Worm (Caenorhabditis elegans) whole organism, mixed stage, embryonic: ENCODE results near the gene F53F4.12.
A peak's percentile ranks its signal among the peaks of the same experiment; 100 is the strongest.

Experiments used
- M03D4.4 ChIP-seq: sonication (generic microtip); optimal IDR thresholded peaks from 2 replicates; lab custom pipeline; 2017; ENCODE audit warnings: mild to moderate bottlenecking, missing genetic modification characterization, missing compliant biosample characterization
- bed-3 ChIP-seq: fragments of 200-800 bp; sonication (Bioruptor generic); optimal IDR thresholded peaks from 3 replicates; lab custom pipeline; 2018; ENCODE audit warnings: mild to moderate bottlenecking, missing genetic modification characterization, moderate library complexity, missing compliant biosample characterization
- ceh-39 ChIP-seq: fragments of 150-350 bp; optimal IDR thresholded peaks from 2 replicates; lab custom pipeline; 2014; ENCODE audit warnings: missing biosample characterization, missing genetic modification characterization
- ceh-43 ChIP-seq: fragments of 200-800 bp; sonication (Bioruptor generic); optimal IDR thresholded peaks from 2 replicates; lab custom pipeline; 2018; ENCODE audit warnings: mild to moderate bottlenecking, missing genetic modification characterization, moderate library complexity, missing compliant biosample characterization
- ceh-83 ChIP-seq: fragments of 200-800 bp; sonication (Bioruptor generic); optimal IDR thresholded peaks from 2 replicates; lab custom pipeline; 2018; ENCODE audit warnings: mild to moderate bottlenecking, missing genetic modification characterization, missing compliant biosample characterization
- ces-1 ChIP-seq: fragments of 150-350 bp; optimal IDR thresholded peaks from 2 replicates; lab custom pipeline; 2014; ENCODE audit warnings: missing biosample characterization, missing genetic modification reagents, missing genetic modification characterization
- cnd-1 ChIP-seq: fragments of 200-800 bp; sonication (Bioruptor generic); optimal IDR thresholded peaks from 2 replicates; lab custom pipeline; 2018; ENCODE audit warnings: mild to moderate bottlenecking, missing genetic modification characterization, missing compliant biosample characterization
- drap-1 ChIP-seq: fragments of 200-800 bp; sonication (Bioruptor generic); optimal IDR thresholded peaks from 3 replicates; lab custom pipeline; 2018; ENCODE audit warnings: mild to moderate bottlenecking, missing genetic modification characterization, missing compliant biosample characterization
- elt-1 ChIP-seq: sonication (generic microtip); optimal IDR thresholded peaks from 2 replicates; lab custom pipeline; 2017; ENCODE audit warnings: missing genetic modification characterization, mild to moderate bottlenecking, missing compliant biosample characterization, antibody characterized with exemption, moderate library complexity, borderline replicate concordance; ENCODE audit not compliant: insufficient read depth
- elt-3 ChIP-seq: fragments of 150-350 bp; optimal IDR thresholded peaks from 2 replicates; lab custom pipeline; 2014; ENCODE audit warnings: missing biosample characterization, missing genetic modification characterization
- flh-1 ChIP-seq: fragments of 200-800 bp; sonication (Bioruptor generic); optimal IDR thresholded peaks from 2 replicates; lab custom pipeline; 2018; ENCODE audit warnings: mild to moderate bottlenecking, missing genetic modification characterization, moderate library complexity, missing compliant biosample characterization
- ham-2 ChIP-seq: fragments of 200-800 bp; sonication (Bioruptor generic); optimal IDR thresholded peaks from 2 replicates; lab custom pipeline; 2018; ENCODE audit warnings: mild to moderate bottlenecking, missing genetic modification characterization, missing compliant biosample characterization
- hlh-1 ChIP-seq: fragments of 150-350 bp; optimal IDR thresholded peaks from 2 replicates; lab custom pipeline; 2014; ENCODE audit warnings: missing biosample characterization, missing genetic modification reagents, missing genetic modification characterization
- lin-13 ChIP-seq: fragments of 150-350 bp; optimal IDR thresholded peaks from 2 replicates; lab custom pipeline; 2014; ENCODE audit warnings: missing biosample characterization, missing genetic modification characterization
- lin-32 ChIP-seq: fragments of 200-800 bp; sonication (Bioruptor generic); optimal IDR thresholded peaks from 2 replicates; lab custom pipeline; 2018; ENCODE audit warnings: mild to moderate bottlenecking, missing genetic modification characterization, missing compliant biosample characterization
- lsy-2 ChIP-seq: fragments of 150-350 bp; optimal IDR thresholded peaks from 2 replicates; lab custom pipeline; 2014; ENCODE audit warnings: missing biosample characterization, missing genetic modification characterization
- mab-5 ChIP-seq: fragments of 150-350 bp; optimal IDR thresholded peaks from 2 replicates; lab custom pipeline; 2014; ENCODE audit warnings: missing biosample characterization, missing genetic modification characterization
- mep-1 ChIP-seq: fragments of 150-350 bp; optimal IDR thresholded peaks from 2 replicates; lab custom pipeline; 2017; ENCODE audit warnings: missing biosample characterization, missing genetic modification reagents, missing genetic modification characterization, inconsistent platforms
- mls-2 ChIP-seq: sonication (generic microtip); optimal IDR thresholded peaks from 2 replicates; lab custom pipeline; 2016; ENCODE audit warnings: mild to moderate bottlenecking, missing genetic modification characterization, moderate library complexity, missing compliant biosample characterization
- nhr-12 ChIP-seq: fragments of 150-350 bp; optimal IDR thresholded peaks from 2 replicates; lab custom pipeline; 2014; ENCODE audit warnings: missing biosample characterization, missing genetic modification characterization
- nhr-2 ChIP-seq: fragments of 150-350 bp; optimal IDR thresholded peaks from 2 replicates; lab custom pipeline; 2014; ENCODE audit warnings: missing biosample characterization, missing genetic modification characterization
- nhr-237 ChIP-seq: fragments of 150-350 bp; optimal IDR thresholded peaks from 2 replicates; lab custom pipeline; 2014; ENCODE audit warnings: missing biosample characterization, missing genetic modification characterization
- nhr-28 ChIP-seq: fragments of 150-350 bp; optimal IDR thresholded peaks from 2 replicates; lab custom pipeline; 2014; ENCODE audit warnings: missing biosample characterization, missing genetic modification characterization
- nhr-76 ChIP-seq: sonication (generic microtip); optimal IDR thresholded peaks from 2 replicates; lab custom pipeline; 2017; ENCODE audit warnings: missing biosample characterization, missing genetic modification characterization
- snpc-4 ChIP-seq: fragments of 150-350 bp; optimal IDR thresholded peaks from 2 replicates; lab custom pipeline; 2014; ENCODE audit warnings: missing biosample characterization, missing genetic modification characterization
- sptf-1 ChIP-seq: sonication (generic microtip); optimal IDR thresholded peaks from 2 replicates; lab custom pipeline; 2017; ENCODE audit warnings: mild to moderate bottlenecking, missing genetic modification characterization, moderate library complexity, missing compliant biosample characterization
- unc-120 ChIP-seq: sonication (generic microtip); optimal IDR thresholded peaks from 2 replicates; lab custom pipeline; 2017; ENCODE audit warnings: missing genetic modification characterization, missing compliant biosample characterization; ENCODE audit not compliant: poor library complexity, severe bottlenecking
- unc-39 ChIP-seq: fragments of 150-350 bp; optimal IDR thresholded peaks from 2 replicates; lab custom pipeline; 2014; ENCODE audit warnings: missing biosample characterization, missing genetic modification characterization
- unc-62 ChIP-seq: fragments of 150-350 bp; optimal IDR thresholded peaks from 2 replicates; lab custom pipeline; 2014; ENCODE audit warnings: missing biosample characterization, missing genetic modification reagents, missing genetic modification characterization
- zip-8 ChIP-seq: fragments of 150-350 bp; optimal IDR thresholded peaks from 2 replicates; lab custom pipeline; 2014; ENCODE audit warnings: missing biosample characterization, missing genetic modification characterization

Gene F53F4.12

ce11 chrV:13652322-13652721 is 26.5 kb downstream of the F53F4.12 start:
- TF ChIP-seq ces-1 (GFP tag; lab: Kevin White, UChicago) (no peak), nhr-2 (tag; lab: Kevin White, UChicago) (no peak), unc-62 (GFP tag; lab: Kevin White, UChicago) (no peak), ham-2 (no peak), elt-1 (tag; lab: Kevin White, UChicago) (no peak), nhr-28 (tag; lab: Kevin White, UChicago) (no peak), snpc-4 (tag; lab: Kevin White, UChicago) (no peak), mep-1 (tag; lab: Kevin White, UChicago) (no peak), cnd-1 (tag; lab: Kevin White, UChicago) (no peak), unc-39 (no peak), nhr-12 (no peak), flh-1 (GFP tag; lab: Kevin White, UChicago) (no peak), ceh-39 (no peak), ceh-83 (GFP tag; lab: Kevin White, UChicago) (no peak), zip-8 (tag; lab: Kevin White, UChicago) (no peak)

ce11 chrV:13653713-13654393 is 28.0 kb downstream of the F53F4.12 start, which contains the start of gene lpin-1:
lpin-1 (minus strand) TSS chrV:13654129.
- TF ChIP-seq mep-1 (tag; lab: Kevin White, UChicago): no peak
- no peak for TF ChIP-seq ceh-39
- TF ChIP-seq bed-3: no peak
- no peak for TF ChIP-seq unc-120
- TF ChIP-seq mab-5 (tag; lab: Kevin White, UChicago): no peak
- TF ChIP-seq elt-1 (tag; lab: Kevin White, UChicago): no peak
- TF ChIP-seq ceh-43 (GFP tag; lab: Kevin White, UChicago): no peak
- no peak for TF ChIP-seq lin-13 (tag; lab: Kevin White, UChicago)
- no peak for TF ChIP-seq unc-39
- no peak for TF ChIP-seq zip-8 (tag; lab: Kevin White, UChicago)
- no peak for TF ChIP-seq mls-2 (tag; lab: Kevin White, UChicago)
- TF ChIP-seq M03D4.4: no peak
- TF ChIP-seq nhr-237 (tag; lab: Kevin White, UChicago): no peak
- TF ChIP-seq ham-2: no peak

- no peak for TF ChIP-seq nhr-2 (tag; lab: Kevin White, UChicago)
- no peak for TF ChIP-seq lin-32
- no peak for TF ChIP-seq nhr-76 (tag; lab: Kevin White, UChicago)
- TF ChIP-seq mab-5 (tag; lab: Kevin White, UChicago): no peak
- TF ChIP-seq unc-39: no peak
- no peak for TF ChIP-seq sptf-1 (tag; lab: Kevin White, UChicago)
- no peak for TF ChIP-seq ces-1 (GFP tag; lab: Kevin White, UChicago)
- no peak for TF ChIP-seq ceh-43 (GFP tag; lab: Kevin White, UChicago)
- TF ChIP-seq lsy-2 (tag; lab: Kevin White, UChicago): no peak
- no peak for TF ChIP-seq flh-1 (GFP tag; lab: Kevin White, UChicago)
- TF ChIP-seq nhr-12: no peak
- no peak for TF ChIP-seq drap-1
- no peak for TF ChIP-seq snpc-4 (tag; lab: Kevin White, UChicago)
- no peak for TF ChIP-seq unc-62 (GFP tag; lab: Kevin White, UChicago)
- TF ChIP-seq mep-1 (tag; lab: Kevin White, UChicago): no peak
- no peak for TF ChIP-seq M03D4.4
These were observed 28.5 kb downstream of the F53F4.12 start for ce11 chrV:13654394-13654792.

- TF ChIP-seq lin-13 (tag; lab: Kevin White, UChicago) (no peak), elt-1 (tag; lab: Kevin White, UChicago) (no peak), unc-120 (peak; percentile 42), ham-2 (no peak), elt-3 (tag; lab: Kevin White, UChicago) (no peak), ceh-43 (GFP tag; lab: Kevin White, UChicago) (peak; percentile 28), drap-1 (no peak), ces-1 (GFP tag; lab: Kevin White, UChicago) (peak; percentile 82), sptf-1 (tag; lab: Kevin White, UChicago) (no peak), hlh-1 (no peak), mls-2 (tag; lab: Kevin White, UChicago) (peak; percentile 42), ceh-83 (GFP tag; lab: Kevin White, UChicago) (no peak), lsy-2 (tag; lab: Kevin White, UChicago) (peak; percentile 33), mep-1 (tag; lab: Kevin White, UChicago) (peak; percentile 69), unc-62 (GFP tag; lab: Kevin White, UChicago) (peak; percentile 73), M03D4.4 (peak; percentile 40)
- TF ChIP-seq, all 35 proteins: peak for 8
These were observed 29.4 kb downstream of the F53F4.12 start for ce11 chrV:13655202-13655764.
